Worm (Caenorhabditis elegans): Measurements from ENCODE around the gene tor-2.

ce11 chrIV:13985705-13986104 lies 1.8 kb upstream of the tor-2 start, which contains the start of gene tor-1:
- TF ChIP-seq ceh-39 (tag; optimal IDR thresholded peaks at IDR 0.05) (no peak), pha-4 (tag; optimal IDR thresholded peaks at IDR 0.05) (no peak), unc-39 (tag; optimal IDR thresholded peaks at IDR 0.05) (no peak), nhr-28 (tag; optimal IDR thresholded peaks at IDR 0.05) (no peak), nhr-12 (tag; optimal IDR thresholded peaks at IDR 0.05) (no peak)

Data from whole organism, mixed stage, embryonic.